Worm (Caenorhabditis elegans) whole organism, mixed stage, embryonic: ENCODE measurements around the gene mdf-2.
A peak's percentile ranks its signal among the peaks of the same experiment; 100 is the strongest.

Source experiments
- M03D4.4 ChIP-seq: sonication (generic microtip); optimal IDR thresholded peaks from 2 replicates; lab custom pipeline; 2017; ENCODE audit warnings: mild to moderate bottlenecking, missing genetic modification characterization, missing compliant biosample characterization
- bed-3 ChIP-seq: fragments of 200-800 bp; sonication (Bioruptor generic); optimal IDR thresholded peaks from 3 replicates; lab custom pipeline; 2018; ENCODE audit warnings: mild to moderate bottlenecking, missing genetic modification characterization, moderate library complexity, missing compliant biosample characterization
- ceh-39 ChIP-seq: fragments of 150-350 bp; optimal IDR thresholded peaks from 2 replicates; lab custom pipeline; 2014; ENCODE audit warnings: missing biosample characterization, missing genetic modification characterization
- ceh-43 ChIP-seq: fragments of 200-800 bp; sonication (Bioruptor generic); optimal IDR thresholded peaks from 2 replicates; lab custom pipeline; 2018; ENCODE audit warnings: mild to moderate bottlenecking, missing genetic modification characterization, moderate library complexity, missing compliant biosample characterization
- ceh-83 ChIP-seq: fragments of 200-800 bp; sonication (Bioruptor generic); optimal IDR thresholded peaks from 2 replicates; lab custom pipeline; 2018; ENCODE audit warnings: mild to moderate bottlenecking, missing genetic modification characterization, missing compliant biosample characterization
- ces-1 ChIP-seq: fragments of 150-350 bp; optimal IDR thresholded peaks from 2 replicates; lab custom pipeline; 2014; ENCODE audit warnings: missing biosample characterization, missing genetic modification reagents, missing genetic modification characterization
- cnd-1 ChIP-seq: fragments of 200-800 bp; sonication (Bioruptor generic); optimal IDR thresholded peaks from 2 replicates; lab custom pipeline; 2018; ENCODE audit warnings: mild to moderate bottlenecking, missing genetic modification characterization, missing compliant biosample characterization
- drap-1 ChIP-seq: fragments of 200-800 bp; sonication (Bioruptor generic); optimal IDR thresholded peaks from 3 replicates; lab custom pipeline; 2018; ENCODE audit warnings: mild to moderate bottlenecking, missing genetic modification characterization, missing compliant biosample characterization
- elt-1 ChIP-seq: sonication (generic microtip); optimal IDR thresholded peaks from 2 replicates; lab custom pipeline; 2017; ENCODE audit warnings: missing genetic modification characterization, mild to moderate bottlenecking, missing compliant biosample characterization, antibody characterized with exemption, moderate library complexity, borderline replicate concordance; ENCODE audit not compliant: insufficient read depth
- elt-3 ChIP-seq: fragments of 150-350 bp; optimal IDR thresholded peaks from 2 replicates; lab custom pipeline; 2014; ENCODE audit warnings: missing biosample characterization, missing genetic modification characterization
- flh-1 ChIP-seq: fragments of 200-800 bp; sonication (Bioruptor generic); optimal IDR thresholded peaks from 2 replicates; lab custom pipeline; 2018; ENCODE audit warnings: mild to moderate bottlenecking, missing genetic modification characterization, moderate library complexity, missing compliant biosample characterization
- ham-2 ChIP-seq: fragments of 200-800 bp; sonication (Bioruptor generic); optimal IDR thresholded peaks from 2 replicates; lab custom pipeline; 2018; ENCODE audit warnings: mild to moderate bottlenecking, missing genetic modification characterization, missing compliant biosample characterization
- hlh-1 ChIP-seq: fragments of 150-350 bp; optimal IDR thresholded peaks from 2 replicates; lab custom pipeline; 2014; ENCODE audit warnings: missing biosample characterization, missing genetic modification reagents, missing genetic modification characterization
- lin-13 ChIP-seq: fragments of 150-350 bp; optimal IDR thresholded peaks from 2 replicates; lab custom pipeline; 2014; ENCODE audit warnings: missing biosample characterization, missing genetic modification characterization
- lin-32 ChIP-seq: fragments of 200-800 bp; sonication (Bioruptor generic); optimal IDR thresholded peaks from 2 replicates; lab custom pipeline; 2018; ENCODE audit warnings: mild to moderate bottlenecking, missing genetic modification characterization, missing compliant biosample characterization
- lsy-2 ChIP-seq: fragments of 150-350 bp; optimal IDR thresholded peaks from 2 replicates; lab custom pipeline; 2014; ENCODE audit warnings: missing biosample characterization, missing genetic modification characterization
- mab-5 ChIP-seq: fragments of 150-350 bp; optimal IDR thresholded peaks from 2 replicates; lab custom pipeline; 2014; ENCODE audit warnings: missing biosample characterization, missing genetic modification characterization
- mep-1 ChIP-seq: fragments of 150-350 bp; optimal IDR thresholded peaks from 2 replicates; lab custom pipeline; 2017; ENCODE audit warnings: missing biosample characterization, missing genetic modification reagents, missing genetic modification characterization, inconsistent platforms
- mls-2 ChIP-seq: sonication (generic microtip); optimal IDR thresholded peaks from 2 replicates; lab custom pipeline; 2016; ENCODE audit warnings: mild to moderate bottlenecking, missing genetic modification characterization, moderate library complexity, missing compliant biosample characterization
- nhr-12 ChIP-seq: fragments of 150-350 bp; optimal IDR thresholded peaks from 2 replicates; lab custom pipeline; 2014; ENCODE audit warnings: missing biosample characterization, missing genetic modification characterization
- nhr-2 ChIP-seq: fragments of 150-350 bp; optimal IDR thresholded peaks from 2 replicates; lab custom pipeline; 2014; ENCODE audit warnings: missing biosample characterization, missing genetic modification characterization
- nhr-237 ChIP-seq: fragments of 150-350 bp; optimal IDR thresholded peaks from 2 replicates; lab custom pipeline; 2014; ENCODE audit warnings: missing biosample characterization, missing genetic modification characterization
- nhr-28 ChIP-seq: fragments of 150-350 bp; optimal IDR thresholded peaks from 2 replicates; lab custom pipeline; 2014; ENCODE audit warnings: missing biosample characterization, missing genetic modification characterization
- pha-4 ChIP-seq: fragments of 150-350 bp; optimal IDR thresholded peaks from 2 replicates; lab custom pipeline; 2018; ENCODE audit warnings: missing biosample characterization, missing genetic modification reagents, missing genetic modification characterization
- sem-2 ChIP-seq: fragments of 200-800 bp; sonication (Bioruptor generic); optimal IDR thresholded peaks from 2 replicates; lab custom pipeline; 2018; ENCODE audit warnings: mild to moderate bottlenecking, missing genetic modification characterization, missing compliant biosample characterization
- snpc-4 ChIP-seq: fragments of 150-350 bp; optimal IDR thresholded peaks from 2 replicates; lab custom pipeline; 2014; ENCODE audit warnings: missing biosample characterization, missing genetic modification characterization
- sptf-1 ChIP-seq: sonication (generic microtip); optimal IDR thresholded peaks from 2 replicates; lab custom pipeline; 2017; ENCODE audit warnings: mild to moderate bottlenecking, missing genetic modification characterization, moderate library complexity, missing compliant biosample characterization
- tbx-8 ChIP-seq: fragments of 200-800 bp; sonication (Bioruptor generic); optimal IDR thresholded peaks from 2 replicates; lab custom pipeline; 2018; ENCODE audit warnings: mild to moderate bottlenecking, missing genetic modification characterization, moderate library complexity, missing compliant biosample characterization
- unc-120 ChIP-seq: sonication (generic microtip); optimal IDR thresholded peaks from 2 replicates; lab custom pipeline; 2017; ENCODE audit warnings: missing genetic modification characterization, missing compliant biosample characterization; ENCODE audit not compliant: poor library complexity, severe bottlenecking
- unc-39 ChIP-seq: fragments of 150-350 bp; optimal IDR thresholded peaks from 2 replicates; lab custom pipeline; 2014; ENCODE audit warnings: missing biosample characterization, missing genetic modification characterization
- unc-62 ChIP-seq: fragments of 150-350 bp; optimal IDR thresholded peaks from 2 replicates; lab custom pipeline; 2014; ENCODE audit warnings: missing biosample characterization, missing genetic modification reagents, missing genetic modification characterization
- zip-8 ChIP-seq: fragments of 150-350 bp; optimal IDR thresholded peaks from 2 replicates; lab custom pipeline; 2014; ENCODE audit warnings: missing biosample characterization, missing genetic modification characterization
- ztf-11 ChIP-seq: fragments of 150-350 bp; optimal IDR thresholded peaks from 2 replicates; lab custom pipeline; 2014; ENCODE audit warnings: missing biosample characterization, missing genetic modification characterization

Gene mdf-2

ce11 chrIV:2602862-2603189, 38.1 kb downstream of the mdf-2 start:
- no peak for TF ChIP-seq nhr-12 (tag; lab: Kevin White, UChicago)
- no peak for TF ChIP-seq ceh-83 (GFP tag; lab: Kevin White, UChicago)
- no peak for TF ChIP-seq sem-2 (GFP tag; lab: Kevin White, UChicago)
- no peak for TF ChIP-seq hlh-1 (tag; lab: Kevin White, UChicago)
- TF ChIP-seq elt-1: no peak
- TF ChIP-seq elt-3 (tag; lab: Kevin White, UChicago): no peak
- TF ChIP-seq sptf-1 (tag; lab: Kevin White, UChicago): no peak
- no peak for TF ChIP-seq lin-32 (GFP tag; lab: Kevin White, UChicago)
- no peak for TF ChIP-seq ham-2
- no peak for TF ChIP-seq nhr-28 (tag; lab: Kevin White, UChicago)
- TF ChIP-seq bed-3 (GFP tag; lab: Kevin White, UChicago): no peak

DNA sequence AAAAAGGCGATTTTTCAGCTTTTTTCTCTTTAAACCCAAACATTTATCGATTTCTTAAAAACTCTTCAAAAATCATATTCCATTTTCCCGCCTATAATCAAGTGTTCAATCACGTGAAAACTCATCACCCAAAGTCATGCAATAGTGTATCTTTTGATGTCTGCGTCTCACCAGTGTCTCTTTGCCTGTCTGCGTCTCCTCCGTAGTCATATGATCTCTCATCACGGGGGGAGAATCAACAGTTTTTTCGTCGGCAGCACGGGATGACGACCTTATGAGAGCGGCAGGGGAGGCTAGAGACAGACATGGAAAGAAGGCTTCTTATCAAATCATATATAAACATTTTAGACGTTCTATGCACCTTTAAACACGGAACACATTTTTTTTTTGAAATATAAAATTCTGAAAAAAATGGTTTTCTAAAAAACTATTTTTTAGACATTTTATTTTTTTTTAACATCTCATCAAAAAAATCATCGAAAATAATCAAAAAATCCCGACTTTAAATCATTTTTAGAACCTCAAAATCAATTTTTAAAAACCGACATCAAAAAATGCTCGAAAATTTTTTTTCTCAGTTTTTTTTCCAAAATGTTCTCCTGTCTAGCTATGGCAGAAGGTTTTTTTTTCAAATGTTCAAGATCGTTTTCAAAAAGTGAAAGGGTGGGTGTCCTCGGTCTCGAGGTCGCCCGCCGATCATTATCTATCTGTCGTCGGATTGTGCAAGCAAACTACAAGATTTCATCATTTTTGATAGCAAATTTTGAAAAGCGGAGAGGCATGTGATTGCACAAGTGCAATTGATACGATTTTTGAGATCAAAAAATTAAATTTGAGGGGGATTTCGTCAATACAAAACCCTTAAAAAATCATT, 38.7 kb downstream of the mdf-2 start:
- peak; percentile 59 for TF ChIP-seq lsy-2 (tag; lab: Kevin White, UChicago)
- peak; percentile 16 for TF ChIP-seq ceh-83 (GFP tag; lab: Kevin White, UChicago)
- no peak for TF ChIP-seq unc-39 (tag; lab: Kevin White, UChicago)
- peak; percentile 55 for TF ChIP-seq unc-120 (tag; lab: Kevin White, UChicago)
- TF ChIP-seq mls-2 (tag; lab: Kevin White, UChicago): no peak
- peak; percentile 94 for TF ChIP-seq pha-4 (tag; lab: Kevin White, UChicago)
- no peak for TF ChIP-seq bed-3 (GFP tag; lab: Kevin White, UChicago)
- TF ChIP-seq drap-1 (GFP tag; lab: Kevin White, UChicago): no peak
- TF ChIP-seq hlh-1 (tag; lab: Kevin White, UChicago): peak; percentile 46
- peak; percentile 29 for TF ChIP-seq M03D4.4 (tag; lab: Kevin White, UChicago)
- TF ChIP-seq nhr-237: peak; percentile 78
- TF ChIP-seq mep-1 (tag; lab: Kevin White, UChicago): peak; percentile 74
- no peak for TF ChIP-seq mab-5 (tag; lab: Kevin White, UChicago)
- TF ChIP-seq ceh-43 (GFP tag; lab: Kevin White, UChicago): no peak
- no peak for TF ChIP-seq snpc-4
- TF ChIP-seq ztf-11: peak; percentile 33
- TF ChIP-seq lin-13: peak; percentile 62
- TF ChIP-seq tbx-8 (GFP tag; lab: Kevin White, UChicago): no peak
- no peak for TF ChIP-seq cnd-1 (tag; lab: Kevin White, UChicago)
- TF ChIP-seq nhr-28 (tag; lab: Kevin White, UChicago): no peak
- peak; percentile 65 for TF ChIP-seq unc-62 (GFP tag; lab: Kevin White, UChicago)
- peak; percentile 70 for TF ChIP-seq ceh-39
- peak; percentile 26 for TF ChIP-seq nhr-2
- TF ChIP-seq sem-2 (GFP tag; lab: Kevin White, UChicago): no peak
- TF ChIP-seq ham-2: no peak
- TF ChIP-seq ces-1 (GFP tag; lab: Kevin White, UChicago): peak; percentile 49
- TF ChIP-seq flh-1 (GFP tag; lab: Kevin White, UChicago): no peak
- peak; percentile 49 for TF ChIP-seq elt-3 (tag; lab: Kevin White, UChicago)

DNA sequence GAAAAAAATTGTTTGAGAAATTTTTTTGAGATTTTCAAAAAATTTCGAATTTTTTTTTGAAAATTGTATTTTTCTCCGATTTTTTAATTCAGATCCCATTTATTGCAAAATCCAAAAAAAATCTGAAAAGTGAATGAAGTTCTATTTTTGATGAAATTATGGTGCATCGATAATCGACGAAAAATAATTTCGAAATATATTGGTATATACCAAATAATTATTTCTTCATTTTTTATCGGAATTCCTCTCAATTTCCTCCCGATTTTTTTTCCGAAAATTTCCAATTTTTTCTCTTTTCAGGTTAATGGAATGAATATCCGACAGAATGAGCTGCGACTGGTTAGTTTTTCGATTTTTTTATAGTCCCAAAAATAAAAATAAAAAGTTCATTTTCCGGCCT, 40.1 kb downstream of the mdf-2 start, which contains the start of gene epg-9:
Gene epg-9 (plus strand): TSS at position 301 of the 400 bp plus-strand sequence.
- TF ChIP-seq mab-5 (tag; lab: Kevin White, UChicago) (no peak), nhr-12 (tag; lab: Kevin White, UChicago) (no peak), sem-2 (GFP tag; lab: Kevin White, UChicago) (no peak), pha-4 (tag; lab: Kevin White, UChicago) (no peak), zip-8 (no peak), ceh-83 (GFP tag; lab: Kevin White, UChicago) (no peak), lin-32 (GFP tag; lab: Kevin White, UChicago) (no peak), flh-1 (GFP tag; lab: Kevin White, UChicago) (no peak), ham-2 (no peak), mep-1 (tag; lab: Kevin White, UChicago) (no peak), nhr-237 (no peak), unc-62 (GFP tag; lab: Kevin White, UChicago) (no peak)
